Worm (Caenorhabditis elegans) whole organism, young adult: ENCODE measurements around the gene ram-5.

Experiments
- B0019.2 ChIP-seq: fragments of 200-800 bp; sonication (Bioruptor generic); conservative IDR thresholded peaks from 2 replicates; pipeline ENCODE4 v1.3.6; 2022; ENCODE audit warnings: missing genetic modification reagents, missing genetic modification characterization, missing compliant biosample characterization
- B0261.1 ChIP-seq: sonication (generic microtip); optimal IDR thresholded peaks from 2 replicates; lab custom pipeline; 2016; ENCODE audit warnings: mild to moderate bottlenecking, missing genetic modification characterization, moderate library complexity, missing compliant biosample characterization
- F22D6.2 ChIP-seq: sonication (generic microtip); optimal IDR thresholded peaks from 2 replicates; lab custom pipeline; 2016; ENCODE audit warnings: mild to moderate bottlenecking, missing genetic modification characterization, missing compliant biosample characterization
- F33H1.4 ChIP-seq: fragments of 200-800 bp; sonication (Bioruptor generic); IDR thresholded peaks from 2 replicates; pipeline ENCODE4 v1.3.6; 2022; ENCODE audit warnings: missing genetic modification reagents, missing genetic modification characterization, missing compliant biosample characterization
- F37B4.10 ChIP-seq: fragments of 200-800 bp; sonication (Bioruptor generic); IDR thresholded peaks from 2 replicates; pipeline ENCODE4 v1.3.6; 2022; ENCODE audit warnings: missing genetic modification characterization, missing compliant biosample characterization
- F57C9.4 ChIP-seq: sonication (generic microtip); optimal IDR thresholded peaks from 2 replicates; lab custom pipeline; 2017; ENCODE audit warnings: mild to moderate bottlenecking, missing genetic modification characterization, missing compliant biosample characterization
- K11D2.4 ChIP-seq: fragments of 200-800 bp; sonication (Bioruptor generic); IDR thresholded peaks from 2 replicates; pipeline ENCODE4 v1.3.6; 2022; ENCODE audit warnings: missing genetic modification reagents, missing genetic modification characterization, missing compliant biosample characterization
- Y95B8A.8 ChIP-seq: fragments of 200-800 bp; sonication (Bioruptor generic); IDR thresholded peaks from 2 replicates; pipeline ENCODE4 v1.3.6; 2022; ENCODE audit warnings: missing genetic modification reagents, missing genetic modification characterization, missing compliant biosample characterization
- akir-1 ChIP-seq: fragments of 200-800 bp; sonication (Bioruptor generic); optimal IDR thresholded peaks from 2 replicates; lab custom pipeline; 2018; ENCODE audit warnings: mild to moderate bottlenecking, missing genetic modification characterization, moderate library complexity, missing compliant biosample characterization
- athp-1 ChIP-seq: sonication (generic microtip); optimal IDR thresholded peaks from 2 replicates; lab custom pipeline; 2017; ENCODE audit warnings: mild to moderate bottlenecking, missing genetic modification characterization, missing compliant biosample characterization
- attf-3 ChIP-seq: fragments of 200-800 bp; sonication (Bioruptor generic); conservative IDR thresholded peaks from 2 replicates; pipeline ENCODE4 v1.3.6; 2022; ENCODE audit warnings: missing genetic modification reagents, missing genetic modification characterization, missing compliant biosample characterization
- attf-5 ChIP-seq: fragments of 200-800 bp; sonication (Bioruptor generic); optimal IDR thresholded peaks from 2 replicates; lab custom pipeline; 2018; ENCODE audit warnings: mild to moderate bottlenecking, missing genetic modification characterization, missing compliant biosample characterization
- bed-2 ChIP-seq: fragments of 200-800 bp; sonication (Bioruptor generic); IDR thresholded peaks from 2 replicates; pipeline ENCODE4 v1.3.6; 2022; ENCODE audit warnings: missing genetic modification reagents, missing genetic modification characterization, missing compliant biosample characterization
- ccch-3 ChIP-seq: fragments of 200-800 bp; sonication (Bioruptor generic); optimal IDR thresholded peaks from 2 replicates; lab custom pipeline; 2018; ENCODE audit warnings: mild to moderate bottlenecking, missing genetic modification characterization, missing compliant biosample characterization
- ceh-27 ChIP-seq: fragments of 200-800 bp; sonication (Bioruptor generic); optimal IDR thresholded peaks from 2 replicates; lab custom pipeline; 2018; ENCODE audit warnings: mild to moderate bottlenecking, missing genetic modification characterization, moderate library complexity, missing compliant biosample characterization
- ceh-58 ChIP-seq: fragments of 200-800 bp; sonication (Bioruptor generic); IDR thresholded peaks from 2 replicates; pipeline ENCODE4 v1.3.6; 2022; ENCODE audit warnings: missing genetic modification characterization, missing compliant biosample characterization
- ceh-91 ChIP-seq: fragments of 200-800 bp; sonication (Bioruptor generic); IDR thresholded peaks from 2 replicates; pipeline ENCODE4 v1.3.6; 2022; ENCODE audit warnings: missing genetic modification reagents, missing genetic modification characterization, missing compliant biosample characterization
- chd-7 ChIP-seq: sonication (generic microtip); optimal IDR thresholded peaks from 2 replicates; lab custom pipeline; 2016; ENCODE audit warnings: mild to moderate bottlenecking, missing genetic modification characterization, moderate library complexity, missing compliant biosample characterization
- die-1 ChIP-seq: sonication (generic microtip); optimal IDR thresholded peaks from 2 replicates; lab custom pipeline; 2016; ENCODE audit warnings: missing genotype, mild to moderate bottlenecking, missing genetic modification characterization, missing compliant biosample characterization
- dpl-1 ChIP-seq: fragments of 150-350 bp; optimal IDR thresholded peaks from 2 replicates; lab custom pipeline; 2014; ENCODE audit warnings: missing biosample characterization, missing genetic modification reagents, missing genetic modification characterization
- efl-1 ChIP-seq: fragments of 150-350 bp; optimal IDR thresholded peaks from 2 replicates; lab custom pipeline; 2014; ENCODE audit warnings: missing biosample characterization, missing genetic modification reagents, missing genetic modification characterization
- ets-4 ChIP-seq: fragments of 200-800 bp; sonication (Bioruptor generic); optimal IDR thresholded peaks from 2 replicates; lab custom pipeline; 2018; ENCODE audit warnings: mild to moderate bottlenecking, missing genetic modification characterization, missing compliant biosample characterization
- gei-17 ChIP-seq: fragments of 200-800 bp; sonication (Bioruptor generic); optimal IDR thresholded peaks from 2 replicates; lab custom pipeline; 2018; ENCODE audit warnings: mild to moderate bottlenecking, missing genetic modification characterization, missing compliant biosample characterization
- hlh-12 ChIP-seq: sonication (generic microtip); optimal IDR thresholded peaks from 2 replicates; lab custom pipeline; 2016; ENCODE audit warnings: missing genetic modification characterization, missing compliant biosample characterization
- hlh-26 ChIP-seq: fragments of 200-800 bp; sonication (Bioruptor generic); conservative IDR thresholded peaks from 2 replicates; pipeline ENCODE4 v1.3.6; 2022; ENCODE audit warnings: missing genetic modification reagents, missing genetic modification characterization, missing compliant biosample characterization
- hrde-1 ChIP-seq: sonication (generic microtip); optimal IDR thresholded peaks from 2 replicates; lab custom pipeline; 2016; ENCODE audit warnings: missing genetic modification characterization, mild to moderate bottlenecking, missing compliant biosample characterization, moderate library complexity, missing genotype, missing genetic modification reagents, borderline replicate concordance
- hsf-1 ChIP-seq: fragments of 200-800 bp; sonication (Bioruptor generic); IDR thresholded peaks from 2 replicates; pipeline ENCODE4 v1.3.6; 2022; ENCODE audit warnings: missing genetic modification reagents, missing genetic modification characterization, missing compliant biosample characterization
- let-526 ChIP-seq: fragments of 200-800 bp; sonication (Bioruptor generic); IDR thresholded peaks from 2 replicates; pipeline ENCODE4 v1.3.6; 2022; ENCODE audit warnings: missing genetic modification reagents, missing genetic modification characterization, missing compliant biosample characterization
- lin-40 ChIP-seq: sonication (generic microtip); optimal IDR thresholded peaks from 2 replicates; lab custom pipeline; 2016; ENCODE audit warnings: missing genetic modification characterization, mild to moderate bottlenecking, missing compliant biosample characterization, missing genotype, missing genetic modification reagents
- lir-1 ChIP-seq: fragments of 200-800 bp; sonication (Bioruptor generic); conservative IDR thresholded peaks from 2 replicates; pipeline ENCODE4 v1.3.6; 2022; ENCODE audit warnings: missing genetic modification reagents, missing genetic modification characterization, missing compliant biosample characterization
- lsy-27 ChIP-seq: sonication (generic microtip); optimal IDR thresholded peaks from 2 replicates; lab custom pipeline; 2017; ENCODE audit warnings: missing genetic modification characterization, mild to moderate bottlenecking, missing compliant biosample characterization, antibody characterized with exemption, missing genotype, borderline replicate concordance; ENCODE audit not compliant: insufficient read depth
- madf-10 ChIP-seq: sonication (generic microtip); optimal IDR thresholded peaks from 2 replicates; lab custom pipeline; 2016; ENCODE audit warnings: mild to moderate bottlenecking, missing genetic modification characterization, missing compliant biosample characterization
- madf-6 ChIP-seq: fragments of 200-800 bp; sonication (Bioruptor generic); IDR thresholded peaks from 2 replicates; pipeline ENCODE4 v1.3.6; 2022; ENCODE audit warnings: missing genetic modification reagents, missing genetic modification characterization, missing compliant biosample characterization
- madf-8 ChIP-seq: fragments of 200-800 bp; sonication (Bioruptor generic); conservative IDR thresholded peaks from 2 replicates; pipeline ENCODE4 v1.3.6; 2022; ENCODE audit warnings: missing genetic modification reagents, missing genetic modification characterization, missing compliant biosample characterization
- mes-4 ChIP-seq: sonication (generic microtip); optimal IDR thresholded peaks from 2 replicates; lab custom pipeline; 2016; ENCODE audit warnings: missing genotype, missing genetic modification characterization, missing compliant biosample characterization
- nfya-1 ChIP-seq: sonication (generic microtip); optimal IDR thresholded peaks from 2 replicates; lab custom pipeline; 2017; ENCODE audit warnings: antibody characterized with exemption, missing compliant biosample characterization, missing genetic modification characterization, borderline replicate concordance; ENCODE audit not compliant: insufficient read depth
- nfya-2 ChIP-seq: fragments of 200-800 bp; sonication (Bioruptor generic); IDR thresholded peaks from 2 replicates; pipeline ENCODE4 v1.3.6; 2022; ENCODE audit warnings: missing genetic modification reagents, missing genetic modification characterization, missing compliant biosample characterization
- rec-8 ChIP-seq, 2 experiments: sonication (generic microtip); optimal IDR thresholded peaks; 2 replicates each; lab custom pipeline; 2016; ENCODE audit warnings: mild to moderate bottlenecking in 2 of 2, missing genetic modification characterization in 2 of 2, missing genetic modification reagents in 2 of 2, missing genotype in 2 of 2, missing biosample characterization in 1 of 2, missing compliant biosample characterization in 1 of 2, moderate library complexity in 1 of 2
- sdz-38 ChIP-seq: sonication (generic microtip); optimal IDR thresholded peaks from 2 replicates; lab custom pipeline; 2016; ENCODE audit warnings: missing genotype, missing genetic modification characterization, missing compliant biosample characterization
- snpc-4 ChIP-seq, 5 experiments: fragments of 150-350 bp in 1 of 5; sonication (generic microtip) in 4 of 5; optimal IDR thresholded peaks; 2 replicates each; lab custom pipeline; 2014 to 2018; ENCODE audit warnings: missing genetic modification characterization in 5 of 5, missing biosample characterization in 3 of 5, antibody characterized with exemption in 2 of 5, mild to moderate bottlenecking in 2 of 5, missing compliant biosample characterization in 2 of 5, missing genotype in 2 of 5, moderate library complexity in 2 of 5, missing genetic modification reagents in 1 of 5
- sptf-2 ChIP-seq: fragments of 200-800 bp; sonication (Bioruptor generic); optimal IDR thresholded peaks from 2 replicates; lab custom pipeline; 2018; ENCODE audit warnings: mild to moderate bottlenecking, missing genetic modification characterization, missing compliant biosample characterization
- zfh-2 ChIP-seq: fragments of 200-800 bp; sonication (Bioruptor generic); conservative IDR thresholded peaks from 2 replicates; pipeline ENCODE4 v1.3.6; 2022; ENCODE audit warnings: missing genetic modification reagents, missing genetic modification characterization, missing compliant biosample characterization
- zim-3 ChIP-seq: sonication (generic microtip); optimal IDR thresholded peaks from 2 replicates; lab custom pipeline; 2017; ENCODE audit warnings: mild to moderate bottlenecking, missing genetic modification characterization, moderate library complexity, missing compliant biosample characterization
- ztf-26 ChIP-seq: sonication (generic microtip); optimal IDR thresholded peaks from 2 replicates; lab custom pipeline; 2017; ENCODE audit warnings: missing genetic modification characterization, missing compliant biosample characterization
- ztf-28 ChIP-seq: fragments of 200-800 bp; sonication (Bioruptor generic); IDR thresholded peaks from 2 replicates; pipeline ENCODE4 v1.3.6; 2022; ENCODE audit warnings: missing genetic modification reagents, missing genetic modification characterization, missing compliant biosample characterization

Gene ram-5

ce11 chrX:14549709-14550199 is at the start of gene ram-5:
Gene ram-5 (plus strand): TSS chrX:14550149.
- TF ChIP-seq ceh-27 (GFP tag; lab: Kevin White, UChicago) (peak; percentile 16), let-526 (GFP tag; lab: Robert Waterston, UW) (no peak)

ce11 chrX:14500422-14501058 is 49.4 kb upstream of the ram-5 start:
- TF ChIP-seq lin-40 (tag; lab: Kevin White, UChicago) (peak; percentile 69), die-1 (no peak), F57C9.4 (tag; lab: Kevin White, UChicago) (no peak), B0261.1 (no peak), bed-2 (no peak), snpc-4 (GFP tag; optimal IDR thresholded peaks at IDR 0.05; lab: Kevin White, UChicago) (no peak), snpc-4 (tag; optimal IDR thresholded peaks at IDR 0.05; lab: Kevin White, UChicago) (peak in 3 of 4 experiments; percentile 0 to 42 (median 28)), ccch-3 (GFP tag; lab: Kevin White, UChicago) (no peak), sdz-38 (tag; lab: Kevin White, UChicago) (no peak), sptf-2 (GFP tag; lab: Kevin White, UChicago) (no peak), F33H1.4 (no peak), nfya-1 (no peak), F37B4.10 (no peak), nfya-2 (no peak), mes-4 (tag; lab: Kevin White, UChicago) (no peak), gei-17 (peak; percentile 19), akir-1 (GFP tag; lab: Kevin White, UChicago) (no peak), hlh-26 (GFP tag; lab: Robert Waterston, UW) (no peak), attf-3 (GFP tag; lab: Robert Waterston, UW) (no peak), athp-1 (tag; lab: Kevin White, UChicago) (no peak), madf-6 (GFP tag; lab: Robert Waterston, UW) (no peak), zim-3 (tag; lab: Kevin White, UChicago) (no peak), madf-8 (GFP tag; lab: Robert Waterston, UW) (no peak), ztf-26 (no peak), hlh-12 (tag; lab: Kevin White, UChicago) (no peak), madf-10 (no peak), Y95B8A.8 (GFP tag; lab: Robert Waterston, UW) (no peak), hrde-1 (no peak), rec-8 (tag; optimal IDR thresholded peaks at IDR 0.05; lab: Kevin White, UChicago) (no peak), let-526 (GFP tag; lab: Robert Waterston, UW) (no peak), F22D6.2 (peak; percentile 24), chd-7 (tag; lab: Kevin White, UChicago) (peak; percentile 69), ceh-91 (GFP tag; lab: Robert Waterston, UW) (no peak), ztf-28 (GFP tag; lab: Robert Waterston, UW) (no peak), hsf-1 (GFP tag; lab: Robert Waterston, UW) (no peak), zfh-2 (GFP tag; lab: Robert Waterston, UW) (no peak), attf-5 (GFP tag; lab: Kevin White, UChicago) (no peak), lsy-27 (tag; lab: Kevin White, UChicago) (no peak), K11D2.4 (no peak), dpl-1 (GFP tag; lab: Kevin White, UChicago) (no peak), ceh-58 (GFP tag; lab: Robert Waterston, UW) (no peak), B0019.2 (no peak), lir-1 (GFP tag; lab: Robert Waterston, UW) (no peak), ets-4 (no peak), efl-1 (GFP tag; lab: Kevin White, UChicago) (no peak)
